Worm (Caenorhabditis elegans) whole organism, L3 larva: ENCODE results near the gene dnj-17.

ENCODE experiments used
- aly-2 ChIP-seq: fragments of 150-350 bp; optimal IDR thresholded peaks from 2 replicates; lab custom pipeline; 2014; ENCODE audit warnings: missing biosample characterization, missing genetic modification characterization
- ama-1 ChIP-seq: fragments of 150-350 bp; optimal IDR thresholded peaks from 2 replicates; lab custom pipeline; 2018
- ceh-28 ChIP-seq: fragments of 150-350 bp; optimal IDR thresholded peaks from 2 replicates; lab custom pipeline; 2014; ENCODE audit warnings: missing biosample characterization, missing genetic modification reagents, missing genetic modification characterization
- ceh-82 ChIP-seq: fragments of 150-350 bp; optimal IDR thresholded peaks from 2 replicates; lab custom pipeline; 2014; ENCODE audit warnings: missing biosample characterization, missing genetic modification characterization
- fos-1 ChIP-seq: fragments of 150-350 bp; optimal IDR thresholded peaks from 2 replicates; lab custom pipeline; 2014; ENCODE audit warnings: missing biosample characterization, missing genetic modification characterization
- lsy-12 ChIP-seq: sonication (generic microtip); optimal IDR thresholded peaks from 2 replicates; lab custom pipeline; 2016; ENCODE audit warnings: mild to moderate bottlenecking, missing genetic modification characterization, missing compliant biosample characterization
- nhr-11 ChIP-seq: fragments of 150-350 bp; optimal IDR thresholded peaks from 2 replicates; lab custom pipeline; 2014; ENCODE audit warnings: missing biosample characterization, missing genetic modification characterization
- nhr-25 ChIP-seq: sonication (generic microtip); optimal IDR thresholded peaks from 2 replicates; lab custom pipeline; 2017; ENCODE audit warnings: missing biosample characterization, missing genetic modification characterization
- nhr-77 ChIP-seq: fragments of 150-350 bp; optimal IDR thresholded peaks from 2 replicates; lab custom pipeline; 2014; ENCODE audit warnings: missing biosample characterization, missing genetic modification characterization
- pqm-1 ChIP-seq: fragments of 150-350 bp; optimal IDR thresholded peaks from 2 replicates; lab custom pipeline; 2017; ENCODE audit warnings: missing biosample characterization, missing genetic modification characterization, inconsistent platforms
- zag-1 ChIP-seq: fragments of 150-350 bp; optimal IDR thresholded peaks from 2 replicates; lab custom pipeline; 2014; ENCODE audit warnings: missing biosample characterization, missing genetic modification characterization
- ztf-11 ChIP-seq: fragments of 150-350 bp; optimal IDR thresholded peaks from 2 replicates; lab custom pipeline; 2014; ENCODE audit warnings: missing biosample characterization, missing genetic modification characterization

DNA sequence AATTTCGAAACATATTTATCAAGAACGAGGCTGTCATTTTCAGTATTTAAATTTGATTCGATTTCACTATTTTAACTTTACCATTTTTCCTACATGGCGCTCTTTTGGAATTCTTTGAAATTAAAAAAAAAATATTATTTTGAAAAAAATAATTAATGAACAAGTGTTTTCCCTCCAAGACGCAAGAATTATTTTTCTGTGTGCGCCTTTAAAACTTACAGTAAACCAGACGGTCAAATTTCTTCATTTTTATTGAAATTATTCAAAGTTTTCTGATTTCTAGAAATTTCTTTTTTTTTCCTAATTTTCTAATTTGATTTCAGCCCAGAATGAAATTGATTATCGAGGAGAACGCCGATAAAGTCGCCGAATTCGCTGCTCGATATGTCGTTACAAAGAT is 4.1 kb downstream of the dnj-17 start, which contains the start of gene T03F6.3:
- no peak for TF ChIP-seq ceh-82 (tag; lab: Kevin White, UChicago)
- TF ChIP-seq ztf-11: no peak
- no peak for TF ChIP-seq pqm-1
- TF ChIP-seq zag-1 (tag; lab: Kevin White, UChicago): no peak
- no peak for TF ChIP-seq nhr-25 (tag; lab: Kevin White, UChicago)
- TF ChIP-seq nhr-77: no peak
- no peak for TF ChIP-seq ceh-28 (tag; lab: Kevin White, UChicago)
- no peak for TF ChIP-seq lsy-12 (tag; lab: Kevin White, UChicago)
- TF ChIP-seq aly-2 (tag; lab: Kevin White, UChicago): no peak
- no peak for TF ChIP-seq fos-1 (tag; lab: Kevin White, UChicago)
- no peak for TF ChIP-seq nhr-11
- TF ChIP-seq ama-1: no peak
